Fruit fly (Drosophila melanogaster) whole organism, embryonic: ENCODE results near the gene Reg-2.

Experiments used
- Bgb ChIP-seq: fragments of 200-800 bp; sonication (Bioruptor generic); IDR thresholded peaks from 2 replicates; pipeline ENCODE4 v1.3.6; 2022; ENCODE audit warnings: missing biosample characterization, missing genetic modification characterization; ENCODE audit not compliant: partially characterized antibody
- CG10543 ChIP-seq: fragments of 200-800 bp; sonication (Bioruptor generic); optimal IDR thresholded peaks from 3 replicates; lab custom pipeline; 2017; ENCODE audit warnings: missing biosample characterization, mild to moderate bottlenecking, missing genetic modification characterization, moderate library complexity
- CG10959 ChIP-seq: fragments of 200-800 bp; sonication (Bioruptor generic); IDR thresholded peaks from 2 replicates; pipeline ENCODE4 v1.3.6; 2022; ENCODE audit warnings: missing biosample characterization, missing genetic modification characterization
- CG12391 ChIP-seq: fragments of 200-800 bp; sonication (Bioruptor generic); optimal IDR thresholded peaks from 3 replicates; lab custom pipeline; 2018; ENCODE audit warnings: missing biosample characterization, mild to moderate bottlenecking, missing genetic modification characterization, moderate library complexity
- CG12659 ChIP-seq: fragments of 200-800 bp; sonication (Bioruptor generic); optimal IDR thresholded peaks from 3 replicates; lab custom pipeline; 2017; ENCODE audit warnings: mild to moderate bottlenecking, missing biosample characterization, missing genetic modification reagents, missing genetic modification characterization
- CG14965 ChIP-seq: fragments of 200-800 bp; sonication (Bioruptor generic); optimal IDR thresholded peaks from 2 replicates; lab custom pipeline; 2016; ENCODE audit warnings: missing biosample characterization, missing genetic modification characterization, borderline replicate concordance
- CG15479 ChIP-seq: fragments of 200-800 bp; sonication (Bioruptor generic); optimal IDR thresholded peaks from 3 replicates; lab custom pipeline; 2019; ENCODE audit warnings: missing biosample characterization, mild to moderate bottlenecking, missing genetic modification characterization, moderate library complexity
- CG15601 ChIP-seq: fragments of 200-800 bp; sonication (Bioruptor generic); optimal IDR thresholded peaks from 3 replicates; lab custom pipeline; 2019; ENCODE audit warnings: missing biosample characterization, mild to moderate bottlenecking, missing genetic modification characterization, moderate library complexity
- CG16863 ChIP-seq: fragments of 200-800 bp; sonication (Bioruptor generic); optimal IDR thresholded peaks from 3 replicates; lab custom pipeline; 2016; ENCODE audit warnings: missing biosample characterization, missing genetic modification characterization
- CG18011 ChIP-seq: fragments of 200-800 bp; sonication (Bioruptor generic); optimal IDR thresholded peaks from 2 replicates; lab custom pipeline; 2017; ENCODE audit warnings: missing biosample characterization, missing genetic modification characterization, mild to moderate bottlenecking, moderate library complexity, missing genotype
- CG18262 ChIP-seq: fragments of 200-800 bp; optimal IDR thresholded peaks from 3 replicates; lab custom pipeline; 2019; ENCODE audit warnings: missing biosample characterization, mild to moderate bottlenecking, missing genetic modification characterization, moderate library complexity
- CG30403 ChIP-seq: fragments of 200-800 bp; sonication (Bioruptor generic); optimal IDR thresholded peaks from 3 replicates; lab custom pipeline; 2016; ENCODE audit warnings: missing biosample characterization, missing genetic modification characterization
- CG32772 ChIP-seq: fragments of 200-800 bp; sonication (Bioruptor generic); IDR thresholded peaks from 2 replicates; pipeline ENCODE4 v1.3.6; 2022; ENCODE audit warnings: missing biosample characterization, missing genetic modification characterization
- CG33557 ChIP-seq: fragments of 200-800 bp; sonication (Bioruptor generic); optimal IDR thresholded peaks from 2 replicates; lab custom pipeline; 2019; ENCODE audit warnings: missing biosample characterization, mild to moderate bottlenecking, missing genetic modification characterization, moderate library complexity
- CG3726 ChIP-seq: fragments of 200-800 bp; sonication (Bioruptor generic); IDR thresholded peaks from 3 replicates; pipeline ENCODE4, ENCODE4 v1.3.6; 2022; ENCODE audit warnings: missing biosample characterization, missing genetic modification characterization
- CG8388 ChIP-seq: fragments of 200-800 bp; sonication (Bioruptor generic); optimal IDR thresholded peaks from 2 replicates; lab custom pipeline; 2019; ENCODE audit warnings: missing biosample characterization, mild to moderate bottlenecking, missing genetic modification characterization, moderate library complexity
- CrebB ChIP-seq: fragments of 200-800 bp; sonication (Bioruptor generic); optimal IDR thresholded peaks from 3 replicates; lab custom pipeline; 2018; ENCODE audit warnings: missing biosample characterization, mild to moderate bottlenecking, missing genetic modification characterization
- D ChIP-seq, 2 experiments: fragments of 200-800 bp in 1 of 2; fragments of >200 bp in 1 of 2; sonication (Bioruptor generic) in 1 of 2; optimal IDR thresholded peaks; 2 replicates in 1 of 2; 3 replicates in 1 of 2; lab custom pipeline; 2017; ENCODE audit warnings: mild to moderate bottlenecking in 1 of 2, missing biosample characterization in 1 of 2, missing genetic modification characterization in 1 of 2, missing genetic modification reagents in 1 of 2
- Deaf1 ChIP-seq: fragments of 200-800 bp; optimal IDR thresholded peaks from 3 replicates; lab custom pipeline; 2019; ENCODE audit warnings: missing biosample characterization, mild to moderate bottlenecking, missing genetic modification characterization, moderate library complexity
- Dref ChIP-seq: fragments of 200-800 bp; sonication (Bioruptor generic); IDR thresholded peaks from 2 replicates; pipeline ENCODE4 v1.3.6; 2022; ENCODE audit warnings: missing biosample characterization, missing genetic modification characterization
- Ets65A ChIP-seq: fragments of 200-800 bp; sonication (Bioruptor generic); peaks from one replicate; lab custom pipeline; 2016; ENCODE audit warnings: missing biosample characterization, missing genetic modification characterization
- HLHmδ ChIP-seq: fragments of 200-800 bp; sonication (Bioruptor generic); optimal IDR thresholded peaks from 2 replicates; lab custom pipeline; 2018; ENCODE audit warnings: missing biosample characterization, mild to moderate bottlenecking, missing genetic modification characterization, moderate library complexity
- Lhr ChIP-seq: fragments of 200-800 bp; sonication (Bioruptor generic); optimal IDR thresholded peaks from 3 replicates; lab custom pipeline; 2017; ENCODE audit warnings: mild to moderate bottlenecking, missing biosample characterization, missing genetic modification reagents, missing genetic modification characterization
- Neu2 ChIP-seq: fragments of 200-800 bp; sonication (Bioruptor generic); optimal IDR thresholded peaks from 3 replicates; lab custom pipeline; 2016; ENCODE audit warnings: missing biosample characterization, missing genetic modification characterization, borderline replicate concordance
- Sin3A ChIP-seq: fragments of >200 bp; optimal IDR thresholded peaks from 2 replicates; lab custom pipeline; 2018
- Stat92E ChIP-seq, 3 experiments: fragments of >200 bp in 2 of 3; fragments of 200-800 bp in 1 of 3; sonication (Bioruptor generic) in 1 of 3; optimal IDR thresholded peaks; 2 replicates each; lab custom pipeline; 2017 to 2019; ENCODE audit warnings: missing biosample characterization in 3 of 3, missing genetic modification characterization in 3 of 3, mild to moderate bottlenecking in 1 of 3, moderate library complexity in 1 of 3
- Xrp1 ChIP-seq: fragments of 200-800 bp; sonication (Bioruptor generic); IDR thresholded peaks from 2 replicates; pipeline ENCODE4 v1.3.6; 2022; ENCODE audit warnings: missing biosample characterization, missing genetic modification characterization
- ara ChIP-seq: fragments of 200-800 bp; sonication (Bioruptor generic); IDR thresholded peaks from 2 replicates; pipeline ENCODE4 v1.3.6; 2022; ENCODE audit warnings: missing biosample characterization, missing genetic modification characterization
- bsh ChIP-seq, 2 experiments: fragments of 200-800 bp; sonication (Bioruptor generic); optimal IDR thresholded peaks; 2 replicates each; lab custom pipeline; 2017 to 2018; ENCODE audit warnings: mild to moderate bottlenecking in 2 of 2, missing biosample characterization in 2 of 2, missing genetic modification characterization in 2 of 2, moderate library complexity in 1 of 2
- cad ChIP-seq: fragments of >200 bp; optimal IDR thresholded peaks from 2 replicates; lab custom pipeline; 2017; ENCODE audit warnings: missing biosample characterization, missing genetic modification characterization
- cas ChIP-seq: fragments of 200-800 bp; sonication (Bioruptor generic); IDR thresholded peaks from 2 replicates; pipeline ENCODE4 v1.3.6; 2022; ENCODE audit warnings: missing biosample characterization, missing genetic modification characterization
- crol ChIP-seq: fragments of 200-800 bp; sonication (Bioruptor generic); IDR thresholded peaks from 2 replicates; pipeline ENCODE4 v1.3.6; 2022; ENCODE audit warnings: missing biosample characterization, missing genetic modification characterization
- dmrt11E ChIP-seq: fragments of 200-800 bp; sonication (Bioruptor generic); optimal IDR thresholded peaks from 3 replicates; lab custom pipeline; 2018; ENCODE audit warnings: missing biosample characterization, mild to moderate bottlenecking, missing genetic modification characterization, moderate library complexity
- grau ChIP-seq: fragments of 200-800 bp; optimal IDR thresholded peaks from 3 replicates; lab custom pipeline; 2019; ENCODE audit warnings: missing biosample characterization, mild to moderate bottlenecking, missing genetic modification characterization, moderate library complexity
- kah ChIP-seq: fragments of 200-800 bp; sonication (Bioruptor generic); optimal IDR thresholded peaks from 2 replicates; lab custom pipeline; 2018; ENCODE audit warnings: missing biosample characterization, mild to moderate bottlenecking, missing genetic modification characterization
- lmd ChIP-seq: fragments of 200-800 bp; sonication (Bioruptor generic); IDR thresholded peaks from 2 replicates; pipeline ENCODE4 v1.3.6; 2022; ENCODE audit warnings: missing biosample characterization, missing genetic modification characterization
- lola ChIP-seq, 3 experiments: fragments of >200 bp in 2 of 3; fragments of 200-800 bp in 1 of 3; sonication (Bioruptor generic) in 1 of 3; optimal IDR thresholded peaks; 2 replicates each; lab custom pipeline; 2017 to 2019; ENCODE audit warnings: missing biosample characterization in 3 of 3, missing genetic modification characterization in 3 of 3, mild to moderate bottlenecking in 1 of 3, moderate library complexity in 1 of 3
- lov ChIP-seq, 2 experiments: fragments of 200-800 bp in 1 of 2; fragments of >200 bp in 1 of 2; sonication (Bioruptor generic) in 1 of 2; IDR thresholded peaks in 1 of 2; optimal IDR thresholded peaks in 1 of 2; 2 replicates in 1 of 2; 3 replicates in 1 of 2; pipeline versions ENCODE4 v1.3.6 to Lab custom; 2017 to 2022; ENCODE audit warnings: missing biosample characterization in 1 of 2, missing genetic modification characterization in 1 of 2
- nmo ChIP-seq: fragments of 200-800 bp; sonication (Bioruptor generic); optimal IDR thresholded peaks from 2 replicates; lab custom pipeline; 2018; ENCODE audit warnings: missing biosample characterization, mild to moderate bottlenecking, missing genetic modification characterization, moderate library complexity
- phol ChIP-seq: fragments of 200-800 bp; sonication (Bioruptor generic); optimal IDR thresholded peaks from 3 replicates; lab custom pipeline; 2018; ENCODE audit warnings: missing biosample characterization, mild to moderate bottlenecking, missing genetic modification characterization, moderate library complexity
- prd ChIP-seq, 3 experiments: fragments of >200 bp in 2 of 3; fragments of 200-800 bp in 1 of 3; sonication (Bioruptor generic) in 1 of 3; optimal IDR thresholded peaks in 2 of 3; IDR thresholded peaks in 1 of 3; 2 replicates in 2 of 3; 3 replicates in 1 of 3; pipeline versions ENCODE4 v1.3.6 to Lab custom; 2017 to 2022; ENCODE audit warnings: missing biosample characterization in 1 of 3, missing genetic modification characterization in 1 of 3
- rib ChIP-seq: fragments of 200-800 bp; sonication (Bioruptor generic); IDR thresholded peaks from 2 replicates; pipeline ENCODE4 v1.3.6; 2022; ENCODE audit warnings: missing biosample characterization, missing genetic modification characterization
- row ChIP-seq: fragments of 200-800 bp; sonication (Bioruptor generic); IDR thresholded peaks from 3 replicates; pipeline ENCODE4 v1.3.6; 2022; ENCODE audit warnings: missing biosample characterization, missing genetic modification characterization
- ssp ChIP-seq: fragments of 200-800 bp; sonication (Bioruptor generic); IDR thresholded peaks from 2 replicates; pipeline ENCODE4 v1.3.6; 2022; ENCODE audit warnings: missing biosample characterization, missing genetic modification characterization
- twi ChIP-seq: fragments of 200-800 bp; optimal IDR thresholded peaks from 2 replicates; lab custom pipeline; 2019; ENCODE audit warnings: missing biosample characterization, mild to moderate bottlenecking, missing genetic modification characterization, moderate library complexity
- zf30C ChIP-seq: fragments of 200-800 bp; sonication (Bioruptor generic); optimal IDR thresholded peaks from 3 replicates; lab custom pipeline; 2018; ENCODE audit warnings: missing biosample characterization, mild to moderate bottlenecking, missing genetic modification characterization

Gene Reg-2

dm6 chr3L:593102-593501 lies 13.3 kb downstream of the Reg-2 start, which contains the start of gene MED14 (continued):
- TF ChIP-seq CrebB (tag; lab: Kevin White, UChicago) (no peak), CG14965 (GFP tag; lab: Kevin White, UChicago) (no peak), Neu2 (no peak), Sin3A (lab: Kevin White, UChicago) (peak; percentile 58), CG32772 (GFP tag; lab: Robert Waterston, UW) (no peak), Bgb (GFP tag; lab: Robert Waterston, UW) (peak; percentile 70), CG8388 (no peak), CG12659 (GFP tag; lab: Kevin White, UChicago) (peak; percentile 59), phol (tag; lab: Kevin White, UChicago) (peak; percentile 46), Stat92E (GFP tag; optimal IDR thresholded peaks at IDR 0.05; lab: Kevin White, UChicago) (peak in 1 of 3 experiments; percentile 7)

DNA sequence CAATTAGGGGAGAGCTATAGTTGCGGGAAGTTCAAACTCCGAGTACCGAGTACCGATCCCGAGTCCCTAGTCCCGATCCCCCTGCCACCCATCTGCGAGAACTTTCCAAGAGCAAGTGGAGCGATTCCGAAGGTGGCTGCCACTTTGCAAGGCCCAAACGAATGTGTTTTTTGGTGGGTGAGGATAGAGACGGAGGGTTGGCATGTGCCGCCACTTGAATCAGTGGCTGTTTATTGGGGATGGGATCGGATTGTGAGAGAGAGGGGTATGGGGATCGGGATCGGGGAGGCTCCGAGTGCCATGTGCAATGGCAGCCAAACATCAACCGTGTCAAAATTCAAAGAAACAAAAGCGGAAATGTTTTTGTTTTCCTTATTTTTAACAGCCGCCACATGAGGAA lies 14.1 kb downstream of the Reg-2 start:
- TF ChIP-seq CG10543 (peak; percentile 41), cad (GFP tag; lab: Kevin White, UChicago) (no peak), Deaf1 (tag; lab: Kevin White, UChicago) (peak; percentile 46), rib (GFP tag; lab: Robert Waterston, UW) (0 out of 2 replicates have a peak, but pooled peaks have one; percentile 26), crol (peak; percentile 65), CG30403 (GFP tag; lab: Kevin White, UChicago) (no peak), CG15601 (tag; lab: Kevin White, UChicago) (no peak), HLHmδ (GFP tag; lab: Kevin White, UChicago) (peak; percentile 82), CG18011 (no peak), lola (GFP tag; optimal IDR thresholded peaks at IDR 0.05; lab: Kevin White, UChicago) (no peak), ara (GFP tag; lab: Robert Waterston, UW) (peak; percentile 36; the same call in 1 of the 2 replicates), Dref (GFP tag; lab: Robert Waterston, UW) (0 out of 2 replicates have a peak, but pooled peaks have one; percentile 13), kah (GFP tag; lab: Kevin White, UChicago) (peak; percentile 99), twi (tag; lab: Kevin White, UChicago) (peak; percentile 66), cas (no peak)

dm6 chr3L:591370-591769 lies 15.0 kb downstream of the Reg-2 start:
- peak; percentile 84 for TF ChIP-seq Ets65A (GFP tag; lab: Kevin White, UChicago)
- TF ChIP-seq CG12391 (tag; lab: Kevin White, UChicago): peak; percentile 18
- TF ChIP-seq CG3726 (GFP tag; lab: Robert Waterston, UW): 0 out of 3 replicates have a peak, but pooled peaks have one; percentile 34
- no peak for TF ChIP-seq ssp (GFP tag; lab: Robert Waterston, UW)
- no peak for TF ChIP-seq D (optimal IDR thresholded peaks at IDR 0.05; lab: Kevin White, UChicago)
- peak; percentile 34 for TF ChIP-seq D (GFP tag; optimal IDR thresholded peaks at IDR 0.05; lab: Kevin White, UChicago)
- TF ChIP-seq bsh (GFP tag; optimal IDR thresholded peaks at IDR 0.05; lab: Kevin White, UChicago): peak in 1 of 2 experiments; percentile 43
- no peak for TF ChIP-seq CG15479
- 0 out of 2 replicates have a peak, but pooled peaks have one; percentile 28 for TF ChIP-seq CG10959 (GFP tag; lab: Robert Waterston, UW)
- TF ChIP-seq row (GFP tag; lab: Robert Waterston, UW): peak; percentile 28; the same call in 1 of the 3 replicates
- peak; percentile 56 for TF ChIP-seq dmrt11E (tag; lab: Kevin White, UChicago)
- peak; percentile 1 for TF ChIP-seq grau (tag; lab: Kevin White, UChicago)
- peak; percentile 51 for TF ChIP-seq CG33557 (GFP tag; lab: Kevin White, UChicago)
- no peak for TF ChIP-seq prd (optimal IDR thresholded peaks at IDR 0.05; lab: Kevin White, UChicago)
- peak; percentile 25; the same call in 1 of the 3 replicates for TF ChIP-seq prd (GFP tag; IDR thresholded peaks at IDR 0.05; lab: Robert Waterston, UW)
- peak; percentile 3 for TF ChIP-seq nmo
- peak; percentile 20; the same call in 1 of the 2 replicates for TF ChIP-seq Xrp1 (GFP tag; lab: Robert Waterston, UW)
- no peak for TF ChIP-seq lov (optimal IDR thresholded peaks at IDR 0.05; lab: Kevin White, UChicago)
- TF ChIP-seq lov (GFP tag; IDR thresholded peaks at IDR 0.05; lab: Robert Waterston, UW): 0 out of 3 replicates have a peak, but pooled peaks have one; percentile 21
- TF ChIP-seq zf30C (GFP tag; lab: Kevin White, UChicago): peak; percentile 77
- 0 out of 2 replicates have a peak, but pooled peaks have one; percentile 6 for TF ChIP-seq lmd (GFP tag; lab: Robert Waterston, UW)
- TF ChIP-seq CG16863 (GFP tag; lab: Kevin White, UChicago): peak; percentile 5
- peak; percentile 21 for TF ChIP-seq CG18262 (tag; lab: Kevin White, UChicago)
- TF ChIP-seq Lhr (GFP tag; lab: Kevin White, UChicago): no peak
